Fruit fly (Drosophila melanogaster) whole organism, prepupa: Measurements from ENCODE around the gene CG4768.

ENCODE experiments used
- CG10631 ChIP-seq: fragments of 200-800 bp; sonication (Bioruptor generic); optimal IDR thresholded peaks from 2 replicates; lab custom pipeline; 2016; ENCODE audit warnings: missing biosample characterization, missing genetic modification characterization
- CG10669 ChIP-seq: fragments of 200-800 bp; sonication (Bioruptor generic); optimal IDR thresholded peaks from 3 replicates; lab custom pipeline; 2018; ENCODE audit warnings: missing biosample characterization, mild to moderate bottlenecking, missing genetic modification characterization, moderate library complexity
- CG11294 ChIP-seq: fragments of 200-800 bp; sonication (Bioruptor generic); IDR thresholded peaks from 2 replicates; pipeline ENCODE4 v1.3.6; 2022; ENCODE audit warnings: missing biosample characterization, missing genetic modification characterization
- CG11902 ChIP-seq: fragments of 200-800 bp; sonication (Bioruptor generic); optimal IDR thresholded peaks from 3 replicates; lab custom pipeline; 2016; ENCODE audit warnings: missing biosample characterization, missing genetic modification characterization
- CG1621 ChIP-seq: fragments of 200-800 bp; sonication (Bioruptor generic); optimal IDR thresholded peaks from 3 replicates; lab custom pipeline; 2018; ENCODE audit warnings: missing biosample characterization, mild to moderate bottlenecking, missing genetic modification characterization
- CG3032 ChIP-seq: fragments of 200-800 bp; optimal IDR thresholded peaks from 2 replicates; lab custom pipeline; 2019; ENCODE audit warnings: missing biosample characterization, mild to moderate bottlenecking, missing genetic modification characterization, moderate library complexity
- CG31627 ChIP-seq: fragments of 200-800 bp; sonication (Bioruptor generic); optimal IDR thresholded peaks from 3 replicates; lab custom pipeline; 2016; ENCODE audit warnings: missing biosample characterization, missing genetic modification characterization
- CG34406 ChIP-seq: fragments of 200-800 bp; sonication (Bioruptor generic); optimal IDR thresholded peaks from 3 replicates; lab custom pipeline; 2016; ENCODE audit warnings: missing biosample characterization, missing genetic modification characterization
- CG3919 ChIP-seq: fragments of 200-800 bp; sonication (Bioruptor generic); optimal IDR thresholded peaks from 3 replicates; lab custom pipeline; 2016; ENCODE audit warnings: missing biosample characterization, missing genetic modification characterization
- CG4318 ChIP-seq: fragments of 200-800 bp; sonication (Bioruptor generic); optimal IDR thresholded peaks from 3 replicates; lab custom pipeline; 2017; ENCODE audit warnings: missing biosample characterization, mild to moderate bottlenecking, missing genetic modification characterization
- CG6792 ChIP-seq: fragments of 200-800 bp; sonication (Bioruptor generic); optimal IDR thresholded peaks from 3 replicates; lab custom pipeline; 2016; ENCODE audit warnings: missing biosample characterization, missing genetic modification characterization
- CG6854 ChIP-seq: fragments of 200-800 bp; sonication (Bioruptor generic); optimal IDR thresholded peaks from 2 replicates; lab custom pipeline; 2017; ENCODE audit warnings: missing biosample characterization, mild to moderate bottlenecking, missing genetic modification characterization
- CG7368 ChIP-seq: fragments of 200-800 bp; sonication (Bioruptor generic); optimal IDR thresholded peaks from 3 replicates; lab custom pipeline; 2016; ENCODE audit warnings: missing biosample characterization, missing genetic modification characterization
- CG8119 ChIP-seq: fragments of 200-800 bp; sonication (Bioruptor generic); IDR thresholded peaks from 3 replicates; pipeline ENCODE4 v1.3.6; 2022; ENCODE audit warnings: missing biosample characterization, missing genetic modification characterization
- CG8632 ChIP-seq: fragments of 200-800 bp; sonication (Bioruptor generic); optimal IDR thresholded peaks from 3 replicates; lab custom pipeline; 2016; ENCODE audit warnings: missing biosample characterization, missing genetic modification characterization
- CG9139 ChIP-seq: fragments of 200-800 bp; sonication (Bioruptor generic); optimal IDR thresholded peaks from 3 replicates; lab custom pipeline; 2017; ENCODE audit warnings: missing biosample characterization, mild to moderate bottlenecking, missing genetic modification characterization
- Eip78C ChIP-seq: fragments of 200-800 bp; sonication (Bioruptor generic); peaks from one replicate; lab custom pipeline; 2016; ENCODE audit warnings: missing biosample characterization, missing genetic modification characterization
- Eip93F ChIP-seq: fragments of 200-800 bp; sonication (Bioruptor generic); optimal IDR thresholded peaks from 2 replicates; lab custom pipeline; 2016; ENCODE audit warnings: missing biosample characterization, mild to moderate bottlenecking, missing genetic modification characterization
- Ets21C ChIP-seq: fragments of 200-800 bp; sonication (Bioruptor generic); optimal IDR thresholded peaks from 3 replicates; lab custom pipeline; 2016; ENCODE audit warnings: missing biosample characterization, missing genetic modification characterization
- Ets96B ChIP-seq: fragments of 200-800 bp; optimal IDR thresholded peaks from 2 replicates; lab custom pipeline; 2019; ENCODE audit warnings: missing biosample characterization, mild to moderate bottlenecking, missing genetic modification characterization, moderate library complexity
- Gug ChIP-seq: fragments of 200-800 bp; sonication (Bioruptor generic); IDR thresholded peaks from 2 replicates; pipeline ENCODE4 v1.3.6; 2022; ENCODE audit warnings: missing biosample characterization, missing genetic modification characterization
- Hr38 ChIP-seq: sonication (Bioruptor generic); optimal IDR thresholded peaks from 2 replicates; lab custom pipeline; 2016; ENCODE audit warnings: missing biosample characterization, missing genetic modification characterization
- Lpt ChIP-seq: fragments of 200-800 bp; sonication (Bioruptor generic); optimal IDR thresholded peaks from 3 replicates; lab custom pipeline; 2016; ENCODE audit warnings: missing biosample characterization, missing genetic modification characterization
- Met ChIP-seq: fragments of 200-800 bp; sonication (Bioruptor generic); optimal IDR thresholded peaks from 3 replicates; lab custom pipeline; 2016; ENCODE audit warnings: missing biosample characterization, missing genetic modification characterization
- OdsH ChIP-seq: fragments of 200-800 bp; sonication (Bioruptor generic); optimal IDR thresholded peaks from 3 replicates; lab custom pipeline; 2016; ENCODE audit warnings: missing biosample characterization, missing genetic modification characterization
- Smox ChIP-seq: fragments of 200-800 bp; sonication (Bioruptor generic); optimal IDR thresholded peaks from 3 replicates; lab custom pipeline; 2016; ENCODE audit warnings: missing biosample characterization, missing genetic modification characterization
- acj6 ChIP-seq: fragments of 200-800 bp; sonication (Bioruptor generic); optimal IDR thresholded peaks from 3 replicates; lab custom pipeline; 2016; ENCODE audit warnings: missing biosample characterization, missing genetic modification characterization
- cyc ChIP-seq: fragments of 200-800 bp; sonication (Bioruptor generic); optimal IDR thresholded peaks from 3 replicates; lab custom pipeline; 2016; ENCODE audit warnings: missing biosample characterization, missing genetic modification characterization
- dac ChIP-seq: fragments of 200-800 bp; sonication (Bioruptor generic); optimal IDR thresholded peaks from 2 replicates; lab custom pipeline; 2017; ENCODE audit warnings: missing biosample characterization, mild to moderate bottlenecking, missing genetic modification characterization
- esn ChIP-seq: fragments of 200-800 bp; sonication (Bioruptor generic); optimal IDR thresholded peaks from 2 replicates; lab custom pipeline; 2016; ENCODE audit warnings: missing biosample characterization, mild to moderate bottlenecking, missing genetic modification characterization, moderate library complexity
- fd85E ChIP-seq: fragments of 200-800 bp; sonication (Bioruptor generic); optimal IDR thresholded peaks from 3 replicates; lab custom pipeline; 2016; ENCODE audit warnings: missing biosample characterization, missing genetic modification characterization
- fkh ChIP-seq: fragments of 200-800 bp; sonication (Bioruptor generic); optimal IDR thresholded peaks from 3 replicates; lab custom pipeline; 2017; ENCODE audit warnings: missing biosample characterization, mild to moderate bottlenecking, missing genetic modification characterization, moderate library complexity
- pdm3 ChIP-seq: fragments of 200-800 bp; sonication (Bioruptor generic); optimal IDR thresholded peaks from 3 replicates; lab custom pipeline; 2016; ENCODE audit warnings: missing biosample characterization, missing genetic modification characterization
- salr ChIP-seq, 2 experiments: fragments of 200-800 bp; sonication (Bioruptor generic); optimal IDR thresholded peaks; 3 replicates each; lab custom pipeline; 2016 to 2018; ENCODE audit warnings: missing biosample characterization in 2 of 2, missing genetic modification characterization in 2 of 2, mild to moderate bottlenecking in 1 of 2
- spab ChIP-seq: fragments of 200-800 bp; sonication (Bioruptor generic); optimal IDR thresholded peaks from 2 replicates; lab custom pipeline; 2017; ENCODE audit warnings: missing biosample characterization, mild to moderate bottlenecking, missing genetic modification characterization, missing genetic modification reagents
- ss ChIP-seq, 2 experiments: fragments of 200-800 bp; sonication (Bioruptor generic); optimal IDR thresholded peaks; 2 replicates in 1 of 2; 3 replicates in 1 of 2; lab custom pipeline; 2017 to 2018; ENCODE audit warnings: mild to moderate bottlenecking in 2 of 2, missing biosample characterization in 2 of 2, missing genetic modification characterization in 2 of 2, moderate library complexity in 1 of 2
- svp ChIP-seq: fragments of 200-800 bp; sonication (Bioruptor generic); peaks from one replicate; lab custom pipeline; 2016; ENCODE audit warnings: missing biosample characterization, missing genetic modification characterization
- topi ChIP-seq: fragments of 200-800 bp; sonication (Bioruptor generic); optimal IDR thresholded peaks from 3 replicates; lab custom pipeline; 2016; ENCODE audit warnings: missing biosample characterization, missing genetic modification characterization

The CG4768 gene

dm6 chrX:16772882-16773827, 18.8 kb upstream of the CG4768 start (continued):
- TF ChIP-seq CG31627 (peak; percentile 20), Ets21C (GFP tag; lab: Kevin White, UChicago) (no peak), Eip78C (GFP tag; lab: Kevin White, UChicago) (peak; percentile 91), Eip93F (GFP tag; lab: Kevin White, UChicago) (no peak), svp (GFP tag; lab: Kevin White, UChicago) (peak; percentile 84), CG11902 (GFP tag; lab: Kevin White, UChicago) (peak; percentile 16), CG1621 (tag; lab: Kevin White, UChicago) (peak; percentile 37), Gug (peak; percentile 78), CG10631 (peak; percentile 65), CG8119 (peak; percentile 64; the same call in 2 of the 3 replicates), CG6792 (GFP tag; lab: Kevin White, UChicago) (peak; percentile 26), CG7368 (GFP tag; lab: Kevin White, UChicago) (peak; percentile 49), Lpt (GFP tag; lab: Kevin White, UChicago) (peak; percentile 22), Smox (GFP tag; lab: Kevin White, UChicago) (no peak), dac (GFP tag; lab: Kevin White, UChicago) (no peak), CG6854 (GFP tag; lab: Kevin White, UChicago) (no peak), acj6 (peak; percentile 51), CG34406 (GFP tag; lab: Kevin White, UChicago) (peak; percentile 41), CG10669 (GFP tag; lab: Kevin White, UChicago) (peak; percentile 75), CG8632 (GFP tag; lab: Kevin White, UChicago) (peak; percentile 2), CG3919 (GFP tag; lab: Kevin White, UChicago) (peak; percentile 70), CG11294 (GFP tag; lab: Robert Waterston, UW) (peak; percentile 61), Met (GFP tag; lab: Kevin White, UChicago) (peak; percentile 39), CG3032 (peak; percentile 72), esn (GFP tag; lab: Kevin White, UChicago) (peak; percentile 26), CG9139 (GFP tag; lab: Kevin White, UChicago) (no peak), salr (GFP tag; optimal IDR thresholded peaks at IDR 0.05; lab: Kevin White, UChicago) (peak; percentile 28 to 45), topi (GFP tag; lab: Kevin White, UChicago) (peak; percentile 62), Hr38 (GFP tag; lab: Kevin White, UChicago) (no peak), spab (peak; percentile 55), fd85E (GFP tag; lab: Kevin White, UChicago) (no peak), fkh (GFP tag; lab: Kevin White, UChicago) (no peak), CG4318 (no peak), pdm3 (peak; percentile 52), OdsH (peak; percentile 50), Ets96B (tag; lab: Kevin White, UChicago) (peak; percentile 69), ss (GFP tag; optimal IDR thresholded peaks at IDR 0.05; lab: Kevin White, UChicago) (peak; percentile 70 to 82), cyc (peak; percentile 58)

- no peak for TF ChIP-seq Lpt (GFP tag; lab: Kevin White, UChicago)
- TF ChIP-seq ss (GFP tag; optimal IDR thresholded peaks at IDR 0.05; lab: Kevin White, UChicago), result peak in 1 of 2 experiments; percentile 32
Measured at dm6 chrX:16774201-16775061, 17.5 kb upstream of the CG4768 start.
